Worm (Caenorhabditis elegans): ENCODE measurements around the gene ttr-33.

The ttr-33 gene

ce11 chrV:7798079-7798478, 39.6 kb downstream of the ttr-33 start, which contains the start of gene ZK742.7:
ZK742.7 (plus strand) TSS chrV:7798379.
- no peak for TF ChIP-seq sem-4 (tag; optimal IDR thresholded peaks at IDR 0.05)
- TF ChIP-seq lin-11 (tag; optimal IDR thresholded peaks at IDR 0.05): no peak
- TF ChIP-seq Y55F3AM.14 (GFP tag; optimal IDR thresholded peaks at IDR 0.05): no peak
- no peak for TF ChIP-seq unc-62 (GFP tag; optimal IDR thresholded peaks at IDR 0.05)
- TF ChIP-seq snpc-4 (tag; optimal IDR thresholded peaks at IDR 0.05): no peak

ce11 chrV:7793067-7793466, 44.6 kb downstream of the ttr-33 start, which contains the start of gene flp-21:
flp-21 (plus strand) TSS chrV:7793367.
- TF ChIP-seq lin-11 (tag; optimal IDR thresholded peaks at IDR 0.05) (no peak), unc-39 (tag; optimal IDR thresholded peaks at IDR 0.05) (no peak), ceh-16 (tag; optimal IDR thresholded peaks at IDR 0.05) (no peak), mdl-1 (tag; optimal IDR thresholded peaks at IDR 0.05) (no peak), alr-1 (tag; optimal IDR thresholded peaks at IDR 0.05) (no peak), peb-1 (tag; optimal IDR thresholded peaks at IDR 0.05) (no peak), nhr-10 (tag; optimal IDR thresholded peaks at IDR 0.05) (no peak), fos-1 (tag; optimal IDR thresholded peaks at IDR 0.05) (no peak), elt-1 (tag; optimal IDR thresholded peaks at IDR 0.05) (no peak), unc-62 (GFP tag; optimal IDR thresholded peaks at IDR 0.05) (no peak), ZK546.5 (tag; optimal IDR thresholded peaks at IDR 0.05) (no peak), blmp-1 (tag; optimal IDR thresholded peaks at IDR 0.05; ENCODE audit: insufficient read depth) (no peak), lin-39 (tag; optimal IDR thresholded peaks at IDR 0.05) (no peak), elt-3 (tag; optimal IDR thresholded peaks at IDR 0.05) (no peak), skn-1 (tag; optimal IDR thresholded peaks at IDR 0.05) (no peak), sma-3 (GFP tag; optimal IDR thresholded peaks at IDR 0.05) (no peak), sma-9 (GFP tag; optimal IDR thresholded peaks at IDR 0.05) (no peak), sma-9 (tag; optimal IDR thresholded peaks at IDR 0.05) (no peak), nhr-11 (tag; optimal IDR thresholded peaks at IDR 0.05) (no peak), lsy-2 (tag; optimal IDR thresholded peaks at IDR 0.05) (no peak)

Data from whole organism, L2 larva.